Worm (Caenorhabditis elegans): Measurements from ENCODE around the gene trpp-12.

trpp-12 gene

DNA sequence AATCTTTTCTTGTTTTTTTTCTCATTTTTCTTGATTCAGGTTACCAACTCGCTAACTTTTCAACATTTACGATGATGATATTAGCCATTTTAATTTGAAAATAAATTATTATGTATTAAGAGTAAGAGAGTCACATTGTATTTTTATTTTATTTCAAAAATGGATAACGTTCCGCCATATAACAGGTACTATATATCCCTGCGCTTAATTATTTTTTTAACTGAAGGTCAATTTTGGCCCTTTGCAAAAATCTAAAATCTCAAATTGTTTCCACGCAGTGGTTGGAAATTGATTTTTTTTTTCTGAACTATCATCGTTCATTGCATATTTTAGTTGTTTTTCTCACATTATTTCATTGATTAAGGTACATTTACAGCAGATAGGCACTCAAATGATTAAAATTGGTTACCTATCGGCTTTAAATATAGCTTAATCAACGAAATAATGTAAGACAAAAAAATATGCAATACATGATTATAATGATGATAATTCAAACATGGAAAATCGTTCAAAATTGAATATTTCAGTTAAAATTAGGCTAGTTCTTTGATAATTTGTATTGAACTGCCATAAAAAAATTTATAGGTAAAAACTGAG, 44.7 kb upstream of the trpp-12 start:
- no peak for TF ChIP-seq C08G9.2 (tag; optimal IDR thresholded peaks at IDR 0.05)
- TF ChIP-seq sdc-2 (tag; optimal IDR thresholded peaks at IDR 0.05): peak; percentile 97

DNA sequence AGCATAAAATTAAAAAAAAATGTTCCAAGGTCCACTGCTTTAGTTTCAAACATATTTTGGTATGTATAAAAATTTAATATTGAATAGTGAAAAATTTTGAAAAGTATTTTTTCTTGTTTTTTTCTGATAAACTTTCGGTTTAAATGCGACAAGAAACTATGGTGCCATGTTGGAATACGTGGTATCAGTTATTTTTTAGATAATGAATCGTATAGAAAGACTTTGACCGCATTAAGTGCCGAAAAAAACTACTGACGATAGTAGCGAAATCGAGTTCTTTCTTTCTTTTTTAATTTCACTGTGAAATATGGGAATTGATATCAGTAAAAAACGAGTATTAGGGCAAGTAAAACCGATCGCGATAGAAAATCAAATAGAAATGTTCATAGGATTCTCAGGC, 43.6 kb upstream of the trpp-12 start, which contains the start of gene T24D8.6:
Gene T24D8.6 (minus strand): TSS at position 101 of the 400 bp plus-strand sequence.
- TF ChIP-seq ceh-6 (GFP tag; optimal IDR thresholded peaks at IDR 0.05): no peak
- TF ChIP-seq pha-2 (tag; optimal IDR thresholded peaks at IDR 0.05): no peak
- TF ChIP-seq sox-2 (GFP tag; IDR thresholded peaks at IDR 0.05): no peak
- no peak for TF ChIP-seq elt-2 (tag; optimal IDR thresholded peaks at IDR 0.05)
- no peak for TF ChIP-seq hlh-6 (tag; optimal IDR thresholded peaks at IDR 0.05)
- TF ChIP-seq tbx-7 (tag; optimal IDR thresholded peaks at IDR 0.05): no peak
- TF ChIP-seq C38D4.7 (GFP tag; optimal IDR thresholded peaks at IDR 0.05): no peak

DNA sequence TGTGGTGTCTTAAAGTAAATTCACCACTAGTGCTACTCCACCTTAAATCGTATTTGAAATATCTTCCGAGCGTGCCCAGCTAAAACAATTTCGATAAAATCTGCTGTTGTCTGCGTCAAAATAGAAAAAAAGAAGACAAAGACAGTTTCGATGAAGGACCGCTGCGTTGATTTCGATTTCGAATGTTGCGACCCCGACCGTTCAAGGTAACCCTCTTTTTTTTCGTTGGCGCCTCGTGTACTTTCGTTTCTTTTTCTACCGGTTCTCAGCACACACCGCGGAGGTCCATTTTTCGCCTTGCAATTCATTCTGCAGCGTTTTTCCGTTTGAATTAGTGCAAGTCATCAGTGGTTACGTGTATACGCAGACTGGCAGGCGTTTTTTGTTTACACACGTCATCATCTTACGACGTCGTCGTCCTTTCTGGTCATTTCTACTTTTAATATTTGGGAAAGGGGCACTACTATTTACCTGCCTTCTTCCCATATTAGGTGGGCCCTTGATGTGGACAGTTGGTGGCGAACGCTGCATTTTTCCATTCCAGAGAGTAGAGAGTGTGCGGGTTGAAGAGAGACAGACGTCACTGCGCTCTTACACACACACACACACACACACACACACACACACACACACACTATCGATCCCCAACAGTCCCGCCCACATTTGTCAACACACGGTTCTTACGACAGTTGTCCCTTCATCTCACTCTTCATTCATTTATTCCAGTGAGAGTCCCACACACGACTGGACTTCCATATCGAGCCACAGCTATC, 41.3 kb upstream of the trpp-12 start:
- no peak for TF ChIP-seq C08G9.2 (tag; optimal IDR thresholded peaks at IDR 0.05)
- no peak for TF ChIP-seq dve-1 (tag; optimal IDR thresholded peaks at IDR 0.05)
- TF ChIP-seq tbx-2 (tag; optimal IDR thresholded peaks at IDR 0.05): peak; percentile 20
- TF ChIP-seq unc-42 (tag; optimal IDR thresholded peaks at IDR 0.05): no peak
- TF ChIP-seq ref-2 (tag; optimal IDR thresholded peaks at IDR 0.05): peak; percentile 24
- TF ChIP-seq nfya-1 (tag; optimal IDR thresholded peaks at IDR 0.05): peak; percentile 11
- peak; percentile 16 for TF ChIP-seq ceh-34 (tag; optimal IDR thresholded peaks at IDR 0.05)
- TF ChIP-seq fkh-10 (GFP tag; optimal IDR thresholded peaks at IDR 0.05): no peak
- TF ChIP-seq pha-2 (tag; optimal IDR thresholded peaks at IDR 0.05): peak; percentile 15
- TF ChIP-seq pqm-1 (tag; optimal IDR thresholded peaks at IDR 0.05): no peak
- peak; percentile 23 for TF ChIP-seq sdc-2 (tag; optimal IDR thresholded peaks at IDR 0.05)
- TF ChIP-seq lim-6 (tag; optimal IDR thresholded peaks at IDR 0.05): no peak
- no peak for TF ChIP-seq che-1 (tag; optimal IDR thresholded peaks at IDR 0.05)
- no peak for TF ChIP-seq hlh-8 (tag; optimal IDR thresholded peaks at IDR 0.05)
- no peak for TF ChIP-seq ceh-9 (tag; optimal IDR thresholded peaks at IDR 0.05)
- peak; percentile 7 for TF ChIP-seq ceh-18 (tag; optimal IDR thresholded peaks at IDR 0.05)
- TF ChIP-seq ceh-6 (GFP tag; optimal IDR thresholded peaks at IDR 0.05): no peak
- TF ChIP-seq sox-2 (GFP tag; IDR thresholded peaks at IDR 0.05): no peak
- TF ChIP-seq ahr-1 (tag; optimal IDR thresholded peaks at IDR 0.05): no peak
- no peak for TF ChIP-seq unc-86 (tag; optimal IDR thresholded peaks at IDR 0.05)
- TF ChIP-seq hlh-6 (tag; optimal IDR thresholded peaks at IDR 0.05): no peak
- no peak for TF ChIP-seq elt-4 (tag; optimal IDR thresholded peaks at IDR 0.05)
- TF ChIP-seq T23F11.4 (GFP tag; optimal IDR thresholded peaks at IDR 0.05): peak; percentile 7

DNA sequence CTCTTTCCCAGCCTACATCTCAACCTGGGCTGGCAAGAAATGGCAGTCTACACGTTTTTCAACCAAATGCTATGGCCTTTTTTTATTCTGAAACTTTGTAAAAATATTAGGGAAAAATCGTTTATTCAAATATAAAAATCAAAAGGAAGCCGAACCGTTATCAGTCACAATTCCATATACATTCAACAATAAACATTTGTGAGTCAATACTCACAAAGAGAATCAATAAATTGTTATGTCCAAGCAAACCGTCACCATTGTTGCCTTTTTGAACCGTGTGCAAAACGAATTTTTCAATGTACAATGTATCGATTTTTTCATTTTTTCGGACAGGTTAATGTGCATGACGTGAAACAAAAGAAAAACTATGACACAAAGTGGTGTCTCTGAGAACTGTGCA, 40.4 kb upstream of the trpp-12 start:
- TF ChIP-seq mec-3 (tag; optimal IDR thresholded peaks at IDR 0.05; ENCODE audit: borderline replicate concordance): no peak
- no peak for TF ChIP-seq fkh-10 (GFP tag; optimal IDR thresholded peaks at IDR 0.05)
- TF ChIP-seq nhr-232 (tag; optimal IDR thresholded peaks at IDR 0.05): no peak
- TF ChIP-seq tbx-7 (tag; optimal IDR thresholded peaks at IDR 0.05): no peak
- TF ChIP-seq ceh-24 (tag; optimal IDR thresholded peaks at IDR 0.05): no peak
- no peak for TF ChIP-seq elt-4 (tag; optimal IDR thresholded peaks at IDR 0.05)
- TF ChIP-seq ztf-16 (tag; optimal IDR thresholded peaks at IDR 0.05): no peak
- TF ChIP-seq T23F11.4 (GFP tag; optimal IDR thresholded peaks at IDR 0.05): no peak
- TF ChIP-seq pros-1 (tag; optimal IDR thresholded peaks at IDR 0.05): no peak
- TF ChIP-seq ets-4 (tag; optimal IDR thresholded peaks at IDR 0.05): no peak
- no peak for TF ChIP-seq K02D7.2 (tag; optimal IDR thresholded peaks at IDR 0.05)
- no peak for TF ChIP-seq dmd-4 (tag; optimal IDR thresholded peaks at IDR 0.05; ENCODE audit: borderline replicate concordance)
- TF ChIP-seq unc-55 (GFP tag; optimal IDR thresholded peaks at IDR 0.05): no peak
- TF ChIP-seq pha-2 (tag; optimal IDR thresholded peaks at IDR 0.05): no peak
- TF ChIP-seq sox-4 (tag; optimal IDR thresholded peaks at IDR 0.05): no peak
